Worm (Caenorhabditis elegans) whole organism, early embryonic: ENCODE data around the gene C54D10.5.

Experiments
- B0310.2 ChIP-seq: sonication (generic microtip); optimal IDR thresholded peaks from 2 replicates; lab custom pipeline; 2016; ENCODE audit warnings: mild to moderate bottlenecking, missing genetic modification characterization, missing compliant biosample characterization
- F13C5.2 ChIP-seq: sonication (generic microtip); optimal IDR thresholded peaks from 2 replicates; lab custom pipeline; 2017; ENCODE audit warnings: mild to moderate bottlenecking, missing genetic modification characterization, inconsistent platforms, missing compliant biosample characterization
- aly-1 ChIP-seq: sonication (generic microtip); optimal IDR thresholded peaks from 2 replicates; lab custom pipeline; 2016; ENCODE audit warnings: missing genetic modification characterization, missing compliant biosample characterization
- ama-1 ChIP-seq: fragments of 150-350 bp; optimal IDR thresholded peaks from 2 replicates; lab custom pipeline; 2014
- ceh-13 ChIP-seq: fragments of 200-800 bp; sonication (Bioruptor generic); optimal IDR thresholded peaks from 2 replicates; lab custom pipeline; 2018; ENCODE audit warnings: mild to moderate bottlenecking, missing genetic modification characterization, missing compliant biosample characterization
- ets-7 ChIP-seq: sonication (generic microtip); optimal IDR thresholded peaks from 2 replicates; lab custom pipeline; 2016; ENCODE audit warnings: missing genotype, missing genetic modification characterization, missing compliant biosample characterization
- flt-1 ChIP-seq: fragments of 200-800 bp; sonication (Bioruptor generic); IDR thresholded peaks from 2 replicates; pipeline ENCODE4 v1.3.6; 2022; ENCODE audit warnings: missing genetic modification characterization, missing compliant biosample characterization
- hmbx-1 ChIP-seq: sonication (generic microtip); optimal IDR thresholded peaks from 2 replicates; lab custom pipeline; 2016; ENCODE audit warnings: mild to moderate bottlenecking, missing genetic modification characterization, missing compliant biosample characterization
- hmg-4 ChIP-seq: fragments of 200-800 bp; sonication (Bioruptor generic); optimal IDR thresholded peaks from 2 replicates; lab custom pipeline; 2018; ENCODE audit warnings: mild to moderate bottlenecking, missing genetic modification characterization, missing compliant biosample characterization
- hnd-1 ChIP-seq: sonication (generic microtip); optimal IDR thresholded peaks from 2 replicates; lab custom pipeline; 2016; ENCODE audit warnings: missing genetic modification characterization, missing compliant biosample characterization
- pes-1 ChIP-seq: fragments of 200-800 bp; sonication (Bioruptor generic); IDR thresholded peaks from 2 replicates; pipeline ENCODE4 v1.3.6; 2022; ENCODE audit warnings: missing genetic modification reagents, missing genetic modification characterization, missing compliant biosample characterization
- scrt-1 ChIP-seq: fragments of 200-800 bp; sonication (Bioruptor generic); IDR thresholded peaks from 2 replicates; pipeline ENCODE4 v1.3.6; 2022; ENCODE audit warnings: missing genetic modification characterization, missing compliant biosample characterization
- sea-1 ChIP-seq: fragments of 200-800 bp; sonication (Bioruptor generic); conservative IDR thresholded peaks from 2 replicates; pipeline ENCODE4 v1.3.6; 2022; ENCODE audit warnings: missing genetic modification characterization, missing compliant biosample characterization
- tbx-37 ChIP-seq: fragments of 200-800 bp; sonication (Bioruptor generic); conservative IDR thresholded peaks from 2 replicates; pipeline ENCODE4 v1.3.6; 2022; ENCODE audit warnings: missing genetic modification reagents, missing genetic modification characterization, missing compliant biosample characterization
- tra-4 ChIP-seq: sonication (generic microtip); optimal IDR thresholded peaks from 2 replicates; lab custom pipeline; 2017; ENCODE audit warnings: missing genetic modification characterization, missing compliant biosample characterization

Gene C54D10.5

DNA sequence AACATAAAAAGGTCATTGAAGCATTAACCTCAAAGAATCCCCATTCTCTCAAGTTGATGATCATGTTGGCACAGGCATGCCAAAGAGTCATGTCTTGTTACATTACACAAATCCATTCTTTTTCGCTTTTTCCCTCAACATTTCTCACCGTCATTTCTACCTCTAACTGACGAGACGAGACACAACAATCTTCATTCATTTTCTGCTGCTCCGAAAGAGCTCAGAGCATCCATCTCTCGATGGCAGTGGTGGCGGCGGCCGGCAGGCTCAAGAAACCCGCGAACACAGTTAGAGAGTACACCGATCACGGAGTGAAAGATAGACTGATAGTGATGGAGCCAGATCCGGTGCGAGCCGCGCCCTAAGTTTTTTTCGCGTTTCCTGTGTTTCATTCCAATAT lies 48.0 kb downstream of the C54D10.5 start:
- TF ChIP-seq hnd-1 (tag; lab: Kevin White, UChicago) = no peak
- no peak for TF ChIP-seq scrt-1 (GFP tag; lab: Robert Waterston, UW)
- no peak for TF ChIP-seq hmbx-1
- TF ChIP-seq pes-1 (GFP tag; lab: Robert Waterston, UW) = no peak
- no peak for TF ChIP-seq flt-1 (GFP tag; lab: Robert Waterston, UW)
- TF ChIP-seq F13C5.2 = no peak
- no peak for TF ChIP-seq sea-1
- TF ChIP-seq hmg-4 (GFP tag; lab: Kevin White, UChicago) = no peak
- TF ChIP-seq tra-4 = no peak
- TF ChIP-seq ets-7 (tag; lab: Kevin White, UChicago) = no peak
- TF ChIP-seq aly-1 (tag; lab: Kevin White, UChicago) = no peak

DNA sequence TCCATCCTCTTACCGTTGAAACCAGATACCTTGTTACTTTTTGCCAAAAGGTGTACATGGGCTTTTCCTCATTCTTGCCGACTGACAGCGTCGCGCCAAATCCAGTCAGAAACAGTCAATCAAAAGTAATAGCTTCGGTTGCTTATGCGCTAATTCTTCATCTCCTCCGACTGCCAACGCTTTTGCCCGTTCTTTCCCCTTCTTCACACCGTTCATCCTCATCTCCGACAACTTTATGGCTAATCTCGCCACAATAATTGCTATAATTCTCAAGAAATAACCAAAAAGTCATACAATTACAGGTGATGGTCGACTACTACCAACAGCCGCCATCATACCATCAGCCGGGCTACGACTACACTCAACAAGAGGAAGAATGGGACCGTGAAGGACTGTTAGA lies 49.0 kb downstream of the C54D10.5 start, which contains the start of gene atn-1:
Gene atn-1 (plus strand): TSS at position 301 of the 400 bp plus-strand sequence.
- TF ChIP-seq scrt-1 (GFP tag; lab: Robert Waterston, UW) = no peak
- TF ChIP-seq hmbx-1 = no peak
- no peak for TF ChIP-seq tra-4
- TF ChIP-seq pes-1 (GFP tag; lab: Robert Waterston, UW) = no peak
- TF ChIP-seq tbx-37 (GFP tag; lab: Robert Waterston, UW) = no peak
- no peak for TF ChIP-seq F13C5.2
- no peak for TF ChIP-seq B0310.2 (tag; lab: Kevin White, UChicago)
- no peak for TF ChIP-seq ets-7 (tag; lab: Kevin White, UChicago)
- TF ChIP-seq ceh-13 (GFP tag; lab: Kevin White, UChicago) = no peak
- TF ChIP-seq hmg-4 (GFP tag; lab: Kevin White, UChicago) = no peak

DNA sequence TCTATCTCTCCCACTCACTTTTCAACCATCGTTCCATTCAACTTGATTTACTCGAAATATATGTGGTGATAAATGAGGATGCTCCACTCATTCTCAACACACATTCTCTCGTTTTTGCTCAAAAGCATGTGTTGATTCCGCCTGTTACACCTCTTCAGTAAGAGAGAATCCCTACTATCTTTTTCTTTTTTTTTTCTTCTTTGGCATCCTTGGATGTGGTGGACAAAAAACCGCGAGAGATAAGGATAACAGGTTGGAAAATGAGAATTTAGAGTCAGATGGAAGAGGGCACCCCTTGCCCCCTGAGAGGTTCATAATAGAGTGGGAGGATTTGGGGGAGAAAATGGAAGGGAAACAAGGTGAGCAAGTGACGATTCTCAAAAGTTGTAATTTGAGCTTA lies 49.9 kb downstream of the C54D10.5 start:
- no peak for TF ChIP-seq ama-1 (lab: Kevin White, UChicago)
